Worm (Caenorhabditis elegans) whole organism, L4 larva: ENCODE data around the gene gln-2.

ENCODE experiments used
- aly-2 ChIP-seq: sonication (generic microtip); optimal IDR thresholded peaks from 2 replicates; lab custom pipeline; 2018; ENCODE audit warnings: missing biosample characterization, missing genetic modification characterization
- ces-1 ChIP-seq: fragments of 150-350 bp; sonication (generic microtip); optimal IDR thresholded peaks from 4 replicates; lab custom pipeline; 2014; ENCODE audit warnings: missing biosample characterization, missing genetic modification reagents, missing genetic modification characterization
- lin-13 ChIP-seq: fragments of 150-350 bp; optimal IDR thresholded peaks from 2 replicates; lab custom pipeline; 2014; ENCODE audit warnings: missing biosample characterization, missing genetic modification reagents, missing genetic modification characterization
- madf-9 ChIP-seq: fragments of 200-800 bp; sonication (Bioruptor generic); conservative IDR thresholded peaks from 2 replicates; pipeline ENCODE4 v1.3.6; 2022; ENCODE audit warnings: missing genetic modification reagents, missing genetic modification characterization, missing compliant biosample characterization
- pha-4 ChIP-seq, 2 experiments: fragments of 150-350 bp in 1 of 2; fragments of 200-800 bp in 1 of 2; sonication (Bioruptor generic) in 1 of 2; IDR thresholded peaks in 1 of 2; optimal IDR thresholded peaks in 1 of 2; 2 replicates each; pipeline versions ENCODE4 v1.3.6 to Lab custom; 2014 to 2022; ENCODE audit warnings: missing genetic modification characterization in 2 of 2, missing genetic modification reagents in 2 of 2, missing biosample characterization in 1 of 2, missing compliant biosample characterization in 1 of 2
- unc-130 ChIP-seq: sonication (generic microtip); optimal IDR thresholded peaks from 2 replicates; lab custom pipeline; 2016; ENCODE audit warnings: missing genetic modification reagents, missing genetic modification characterization, missing compliant biosample characterization
- zag-1 ChIP-seq: fragments of 150-350 bp; optimal IDR thresholded peaks from 2 replicates; lab custom pipeline; 2014; ENCODE audit warnings: missing biosample characterization, missing genetic modification characterization
- zfp-3 ChIP-seq: fragments of 200-800 bp; sonication (Bioruptor generic); conservative IDR thresholded peaks from 2 replicates; pipeline ENCODE4 v1.3.6; 2022; ENCODE audit warnings: missing genetic modification reagents, missing genetic modification characterization, missing compliant biosample characterization

- TF ChIP-seq unc-130 (GFP tag; lab: Kevin White, UChicago): no peak
- TF ChIP-seq ces-1 (GFP tag; lab: Kevin White, UChicago): no peak
- TF ChIP-seq zfp-3 (GFP tag; lab: Robert Waterston, UW): no peak
- no peak for TF ChIP-seq pha-4 (GFP tag; IDR thresholded peaks at IDR 0.05; lab: Robert Waterston, UW)
- TF ChIP-seq pha-4 (tag; optimal IDR thresholded peaks at IDR 0.05; lab: Kevin White, UChicago): no peak
- no peak for TF ChIP-seq lin-13 (GFP tag; lab: Kevin White, UChicago)
- TF ChIP-seq madf-9 (GFP tag; lab: Robert Waterston, UW): no peak
- TF ChIP-seq zag-1 (tag; lab: Kevin White, UChicago): no peak
- no peak for TF ChIP-seq aly-2 (tag; lab: Kevin White, UChicago)
Observed at ce11 chrIII:9929525-9929924, 15.1 kb downstream of the gln-2 start.
